Worm (Caenorhabditis elegans) whole organism, L1 larva: ENCODE results near the gene chil-16.

Experiments
- aha-1 ChIP-seq: fragments of 150-350 bp; optimal IDR thresholded peaks from 2 replicates; lab custom pipeline; 2014; ENCODE audit warnings: missing biosample characterization, missing genetic modification characterization
- dpl-1 ChIP-seq, 3 experiments: fragments of 150-350 bp in 2 of 3; sonication (generic microtip) in 1 of 3; optimal IDR thresholded peaks; 2 replicates each; lab custom pipeline; 2014 to 2017; ENCODE audit warnings: missing biosample characterization in 3 of 3, missing genetic modification characterization in 3 of 3, missing genetic modification reagents in 3 of 3
- nhr-77 ChIP-seq: fragments of 150-350 bp; optimal IDR thresholded peaks from 2 replicates; lab custom pipeline; 2014; ENCODE audit warnings: missing biosample characterization, missing genetic modification characterization
- nhr-90 ChIP-seq: sonication (generic microtip); optimal IDR thresholded peaks from 2 replicates; lab custom pipeline; 2016; ENCODE audit warnings: mild to moderate bottlenecking, missing genetic modification characterization, missing compliant biosample characterization; ENCODE audit not compliant: poor library complexity

- no peak for TF ChIP-seq aha-1
- TF ChIP-seq nhr-90 (tag; lab: Kevin White, UChicago), result no peak
- TF ChIP-seq nhr-77 (tag; lab: Kevin White, UChicago), result no peak
- no peak for TF ChIP-seq dpl-1 (GFP tag; optimal IDR thresholded peaks at IDR 0.05; lab: Kevin White, UChicago)
Observed at ce11 chrII:9490589-9490988, 48.9 kb upstream of the chil-16 start.
